Worm (Caenorhabditis elegans) whole organism, young adult: ENCODE measurements around the gene Y57G11C.20.

Experiments used
- F10E7.11 ChIP-seq: sonication (generic microtip); optimal IDR thresholded peaks from 2 replicates; lab custom pipeline; 2017; ENCODE audit warnings: mild to moderate bottlenecking, missing genetic modification characterization, moderate library complexity, missing compliant biosample characterization
- lir-1 ChIP-seq: fragments of 200-800 bp; sonication (Bioruptor generic); conservative IDR thresholded peaks from 2 replicates; pipeline ENCODE4 v1.3.6; 2022; ENCODE audit warnings: missing genetic modification reagents, missing genetic modification characterization, missing compliant biosample characterization
- nfya-1 ChIP-seq: sonication (generic microtip); optimal IDR thresholded peaks from 2 replicates; lab custom pipeline; 2017; ENCODE audit warnings: antibody characterized with exemption, missing compliant biosample characterization, missing genetic modification characterization, borderline replicate concordance; ENCODE audit not compliant: insufficient read depth
- nhr-90 ChIP-seq: sonication (generic microtip); optimal IDR thresholded peaks from 2 replicates; lab custom pipeline; 2016; ENCODE audit warnings: missing genotype, mild to moderate bottlenecking, missing genetic modification characterization, missing compliant biosample characterization
- unc-130 ChIP-seq: sonication (generic microtip); optimal IDR thresholded peaks from 2 replicates; lab custom pipeline; 2016; ENCODE audit warnings: missing genetic modification reagents, missing genetic modification characterization, missing compliant biosample characterization

- TF ChIP-seq nhr-90 (tag; lab: Kevin White, UChicago) (no peak), unc-130 (no peak), lir-1 (GFP tag; lab: Robert Waterston, UW) (no peak), F10E7.11 (tag; lab: Kevin White, UChicago) (no peak), nfya-1 (no peak)
Measured at ce11 chrIV:14795918-14796488, 47.2 kb upstream of the Y57G11C.20 start, which contains the start of gene coq-3.
